Worm (Caenorhabditis elegans): ENCODE data around the gene F41E6.7.
A peak's percentile ranks its signal among the peaks of the same experiment; 100 is the strongest.

The F41E6.7 gene

DNA sequence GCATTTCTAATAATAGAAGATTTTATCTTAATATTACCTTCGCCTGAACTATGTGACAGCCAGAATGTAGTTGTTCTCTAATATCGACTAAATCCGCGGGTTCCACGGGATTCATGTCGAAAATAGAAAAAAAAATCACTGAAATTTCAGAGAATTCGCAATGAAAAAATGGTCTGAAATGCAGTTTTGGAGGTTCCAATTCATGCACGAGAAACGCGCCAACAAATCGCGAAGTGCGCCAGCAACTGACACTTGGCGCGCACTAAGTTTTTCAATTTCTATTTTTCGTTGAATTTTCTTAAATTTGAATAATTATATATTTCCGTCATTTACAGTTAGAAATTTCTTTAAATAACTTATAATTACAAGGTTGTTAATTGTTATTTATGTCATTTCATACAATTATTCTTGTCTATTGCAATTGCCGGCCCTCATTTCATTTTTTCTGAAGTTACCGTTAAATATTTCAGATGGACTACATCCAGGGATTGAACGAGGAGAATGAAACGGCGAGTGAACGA, 29.2 kb downstream of the F41E6.7 start, which contains the start of the genes F25G6.9 and symk-1 (continued):
- TF ChIP-seq spr-3 (GFP tag; optimal IDR thresholded peaks at IDR 0.05) (no peak), mxl-3 (GFP tag; optimal IDR thresholded peaks at IDR 0.05) (no peak), mdl-1 (tag; optimal IDR thresholded peaks at IDR 0.05) (no peak), cey-2 (tag; optimal IDR thresholded peaks at IDR 0.05; ENCODE audit: borderline replicate concordance, insufficient read depth) (no peak), saeg-2 (GFP tag; IDR thresholded peaks at IDR 0.05) (no peak), spr-1 (tag; optimal IDR thresholded peaks at IDR 0.05) (no peak), nhr-10 (tag; optimal IDR thresholded peaks at IDR 0.05) (no peak), nhr-102 (tag; optimal IDR thresholded peaks at IDR 0.05) (peak; percentile 60), snpc-1.2 (GFP tag; IDR thresholded peaks at IDR 0.05) (no peak), set-16 (GFP tag; IDR thresholded peaks at IDR 0.05) (no peak), gei-8 (GFP tag; optimal IDR thresholded peaks at IDR 0.05) (no peak), skn-1 (tag; optimal IDR thresholded peaks at IDR 0.05) (no peak), ZK546.5 (tag; optimal IDR thresholded peaks at IDR 0.05) (no peak), dmd-6 (GFP tag; IDR thresholded peaks at IDR 0.05) (peak; percentile 46), dmd-9 (GFP tag; IDR thresholded peaks at IDR 0.05) (no peak), mes-2 (tag; optimal IDR thresholded peaks at IDR 0.05; ENCODE audit: poor library complexity, severe bottlenecking) (peak; percentile 67), lim-7 (GFP tag; IDR thresholded peaks at IDR 0.05) (no peak), lin-1 (GFP tag; IDR thresholded peaks at IDR 0.05) (no peak), nhr-25 (tag; optimal IDR thresholded peaks at IDR 0.05; ENCODE audit: borderline replicate concordance, insufficient read depth) (no peak), F37D6.2 (tag; optimal IDR thresholded peaks at IDR 0.05) (no peak), nhr-6 (tag; optimal IDR thresholded peaks at IDR 0.05) (peak; percentile 35), Y5F2A.4 (GFP tag; optimal IDR thresholded peaks at IDR 0.05) (no peak), tra-1 (GFP tag; IDR thresholded peaks at IDR 0.05) (0 out of 2 replicates have a peak, but pooled peaks have one; percentile 14), mep-1 (tag; optimal IDR thresholded peaks at IDR 0.05) (no peak), lin-38 (GFP tag; IDR thresholded peaks at IDR 0.05) (no peak), ztf-7 (tag; optimal IDR thresholded peaks at IDR 0.05) (no peak)

DNA sequence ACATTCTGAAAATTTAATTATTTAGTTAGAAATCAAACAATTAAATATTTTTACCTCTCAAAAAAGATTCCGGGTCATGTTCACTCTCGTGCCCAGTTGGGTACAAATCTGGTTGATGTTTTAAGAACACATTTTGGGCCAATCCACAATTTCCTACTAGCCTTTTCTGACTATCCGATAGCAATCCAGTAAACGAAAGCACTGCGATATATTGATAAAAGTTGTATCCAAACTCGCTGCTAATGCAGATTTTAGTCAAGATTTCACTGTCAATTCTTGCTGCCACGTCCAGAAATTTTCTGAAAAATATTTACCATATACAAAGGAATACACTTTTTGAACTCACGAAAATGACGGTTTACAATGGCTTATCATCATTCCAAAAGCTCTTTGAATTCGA, 29.9 kb downstream of the F41E6.7 start:
- TF ChIP-seq madf-9 (GFP tag; conservative IDR thresholded peaks at IDR 0.05), result no peak
- peak in 1 of 2 experiments; percentile 91 for TF ChIP-seq unc-62 (GFP tag; optimal IDR thresholded peaks at IDR 0.05 in 1 of 2)
- no peak for TF ChIP-seq unc-62 (tag; optimal IDR thresholded peaks at IDR 0.05)

DNA sequence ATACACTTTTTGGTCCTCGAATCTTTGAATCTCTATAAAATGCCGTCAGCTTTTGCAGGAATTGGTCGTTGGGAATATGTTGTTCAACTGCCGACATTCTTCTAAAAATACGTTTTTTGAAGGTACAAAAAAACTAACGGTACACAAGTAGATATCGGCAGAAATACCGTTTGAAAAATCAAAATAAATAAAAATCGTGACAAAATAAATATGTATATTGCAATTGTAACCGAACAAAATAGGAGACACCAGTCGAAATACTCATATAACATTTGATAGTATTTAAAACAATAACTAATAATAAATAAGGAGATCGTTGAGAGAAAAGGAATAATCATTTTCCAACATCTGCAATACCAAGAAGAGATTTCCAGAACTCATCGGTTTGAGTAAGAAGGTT, 34.0 kb downstream of the F41E6.7 start, which contains the start of gene F25G6.8:
Gene F25G6.8, minus strand, starts transcription at position 101 of the 400 bp plus-strand sequence.
- peak; percentile 5; the same call in 1 of the 2 replicates for TF ChIP-seq lin-38 (GFP tag; IDR thresholded peaks at IDR 0.05)
- TF ChIP-seq madf-5 (GFP tag; IDR thresholded peaks at IDR 0.05), result no peak

DNA sequence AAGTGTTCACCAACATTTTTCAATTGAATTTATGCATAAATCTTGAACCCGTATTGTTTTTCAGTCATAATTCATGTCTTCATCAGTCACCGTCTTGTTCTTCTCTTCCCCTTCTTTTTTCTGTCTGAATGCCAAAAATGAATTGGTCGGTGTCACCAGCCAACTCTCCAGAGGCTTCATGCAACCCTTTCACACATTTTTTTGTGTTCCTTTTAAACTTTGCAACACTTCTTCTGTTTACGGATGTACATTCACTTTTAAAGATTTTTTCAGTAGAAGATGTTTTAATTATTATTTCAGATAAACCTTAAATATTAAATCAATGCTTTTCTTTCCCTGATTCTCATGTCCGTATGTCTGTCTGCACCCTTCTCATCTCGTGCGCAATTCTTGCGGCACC, 38.2 kb downstream of the F41E6.7 start, which contains the start of gene acr-16:
Gene acr-16, plus strand, starts transcription at position 301 of the 400 bp plus-strand sequence.
- TF ChIP-seq spr-1 (tag; optimal IDR thresholded peaks at IDR 0.05) (no peak), nhr-11 (tag; optimal IDR thresholded peaks at IDR 0.05) (no peak), ceh-20 (GFP tag; IDR thresholded peaks at IDR 0.05) (no peak), ztf-11 (tag; optimal IDR thresholded peaks at IDR 0.05) (no peak), jun-1 (tag; optimal IDR thresholded peaks at IDR 0.05) (no peak), nhr-48 (tag; optimal IDR thresholded peaks at IDR 0.05) (no peak), dpl-1 (GFP tag; optimal IDR thresholded peaks at IDR 0.05) (no peak), ceh-32 (tag; optimal IDR thresholded peaks at IDR 0.05; ENCODE audit: poor library complexity) (no peak), pqm-1 (tag; optimal IDR thresholded peaks at IDR 0.05) (no peak)
